Fruit fly (Drosophila melanogaster) whole organism, embryonic: ENCODE results near the gene CG43630.
A peak's percentile ranks its signal among the peaks of the same experiment; 100 is the strongest.

Source experiments
- CG10209 ChIP-seq: fragments of 200-800 bp; sonication (Bioruptor generic); optimal IDR thresholded peaks from 3 replicates; lab custom pipeline; 2017; ENCODE audit warnings: missing biosample characterization, mild to moderate bottlenecking, missing genetic modification characterization, missing genetic modification reagents
- CG10462 ChIP-seq: fragments of 200-800 bp; sonication (Bioruptor generic); optimal IDR thresholded peaks from 2 replicates; lab custom pipeline; 2016; ENCODE audit warnings: missing biosample characterization, missing genetic modification characterization
- CG11456 ChIP-seq: fragments of 200-800 bp; sonication (Bioruptor generic); IDR thresholded peaks from 3 replicates; pipeline ENCODE4 v1.3.6; 2022; ENCODE audit warnings: missing biosample characterization, missing genetic modification characterization
- CG13775 ChIP-seq: fragments of 200-800 bp; sonication (Bioruptor generic); optimal IDR thresholded peaks from 3 replicates; lab custom pipeline; 2017; ENCODE audit warnings: missing biosample characterization, mild to moderate bottlenecking, missing genetic modification characterization
- CG1647 ChIP-seq: fragments of 200-800 bp; sonication (Bioruptor generic); optimal IDR thresholded peaks from 3 replicates; lab custom pipeline; 2016; ENCODE audit warnings: missing biosample characterization, missing genetic modification characterization
- CG18476 ChIP-seq: fragments of 200-800 bp; sonication (Bioruptor generic); optimal IDR thresholded peaks from 2 replicates; lab custom pipeline; 2016; ENCODE audit warnings: missing biosample characterization, mild to moderate bottlenecking, missing genetic modification characterization
- CG2120 ChIP-seq: fragments of 200-800 bp; sonication (Bioruptor generic); optimal IDR thresholded peaks from 3 replicates; lab custom pipeline; 2016; ENCODE audit warnings: missing biosample characterization, missing genetic modification characterization
- CG31388 ChIP-seq: fragments of 200-800 bp; sonication (Bioruptor generic); optimal IDR thresholded peaks from 2 replicates; lab custom pipeline; 2016; ENCODE audit warnings: missing biosample characterization, missing genetic modification characterization
- CG6272 ChIP-seq: fragments of 200-800 bp; sonication (Bioruptor generic); IDR thresholded peaks from 2 replicates; pipeline ENCODE4 v1.3.6; 2022; ENCODE audit warnings: missing biosample characterization, missing genetic modification characterization
- CG7987 ChIP-seq: fragments of 200-800 bp; sonication (Bioruptor generic); optimal IDR thresholded peaks from 2 replicates; lab custom pipeline; 2018; ENCODE audit warnings: missing biosample characterization, mild to moderate bottlenecking, missing genetic modification characterization, moderate library complexity
- D19A ChIP-seq: fragments of 200-800 bp; optimal IDR thresholded peaks from 3 replicates; lab custom pipeline; 2019; ENCODE audit warnings: missing biosample characterization, mild to moderate bottlenecking, missing genetic modification characterization, moderate library complexity
- Doc2 ChIP-seq: fragments of 200-800 bp; sonication (Bioruptor generic); IDR thresholded peaks from 2 replicates; pipeline ENCODE4 v1.3.6; 2022; ENCODE audit warnings: missing biosample characterization, missing genetic modification characterization
- Drgx ChIP-seq: fragments of 200-800 bp; sonication (Bioruptor generic); IDR thresholded peaks from 2 replicates; pipeline ENCODE4 v1.3.6; 2022; ENCODE audit warnings: missing biosample characterization, missing genetic modification characterization
- Gug ChIP-seq: fragments of 200-800 bp; sonication (Bioruptor generic); IDR thresholded peaks from 4 replicates; pipeline ENCODE4 v1.3.6; 2022; ENCODE audit warnings: missing biosample characterization, missing genetic modification characterization
- HHEX ChIP-seq: fragments of 200-800 bp; sonication (Bioruptor generic); optimal IDR thresholded peaks from 3 replicates; lab custom pipeline; 2017; ENCODE audit warnings: missing biosample characterization, mild to moderate bottlenecking, missing genetic modification characterization, missing genetic modification reagents
- Hand ChIP-seq: fragments of 200-800 bp; sonication (Bioruptor generic); optimal IDR thresholded peaks from 2 replicates; lab custom pipeline; 2017; ENCODE audit warnings: mild to moderate bottlenecking, missing biosample characterization, missing genetic modification reagents, missing genetic modification characterization
- HmgZ ChIP-seq: fragments of 200-800 bp; sonication (Bioruptor generic); optimal IDR thresholded peaks from 2 replicates; lab custom pipeline; 2018; ENCODE audit warnings: missing biosample characterization, mild to moderate bottlenecking, missing genetic modification characterization
- Hmr ChIP-seq: fragments of 200-800 bp; sonication (Bioruptor generic); optimal IDR thresholded peaks from 3 replicates; lab custom pipeline; 2017; ENCODE audit warnings: mild to moderate bottlenecking, missing biosample characterization, missing genetic modification reagents, missing genetic modification characterization
- Meics ChIP-seq: fragments of 200-800 bp; sonication (Bioruptor generic); optimal IDR thresholded peaks from 2 replicates; lab custom pipeline; 2017; ENCODE audit warnings: missing biosample characterization, mild to moderate bottlenecking, missing genetic modification characterization
- NK7.1 ChIP-seq: fragments of 200-800 bp; sonication (Bioruptor generic); optimal IDR thresholded peaks from 3 replicates; lab custom pipeline; 2016; ENCODE audit warnings: missing biosample characterization, missing genetic modification characterization
- Opbp ChIP-seq: fragments of 200-800 bp; sonication (Bioruptor generic); IDR thresholded peaks from 3 replicates; pipeline ENCODE4 v1.3.6; 2022; ENCODE audit warnings: missing biosample characterization, missing genetic modification characterization; ENCODE audit not compliant: partially characterized antibody
- Ptx1 ChIP-seq: fragments of 200-800 bp; sonication (Bioruptor generic); IDR thresholded peaks from 2 replicates; pipeline ENCODE4 v1.3.6; 2022; ENCODE audit warnings: missing biosample characterization, missing genetic modification characterization
- Sin3A ChIP-seq: fragments of >200 bp; optimal IDR thresholded peaks from 2 replicates; lab custom pipeline; 2018
- Sox100B ChIP-seq: fragments of 200-800 bp; sonication (Bioruptor generic); optimal IDR thresholded peaks from 3 replicates; lab custom pipeline; 2018; ENCODE audit warnings: missing biosample characterization, mild to moderate bottlenecking, missing genetic modification characterization
- amos ChIP-seq: fragments of 200-800 bp; sonication (Bioruptor generic); IDR thresholded peaks from 2 replicates; pipeline ENCODE4 v1.3.6; 2022; ENCODE audit warnings: missing biosample characterization, missing genetic modification characterization; ENCODE audit not compliant: partially characterized antibody
- ara ChIP-seq: fragments of 200-800 bp; sonication (Bioruptor generic); IDR thresholded peaks from 2 replicates; pipeline ENCODE4 v1.3.6; 2022; ENCODE audit warnings: missing biosample characterization, missing genetic modification characterization
- bbx ChIP-seq: fragments of 200-800 bp; sonication (Bioruptor generic); IDR thresholded peaks from 2 replicates; pipeline ENCODE4 v1.3.6; 2022; ENCODE audit warnings: missing biosample characterization, missing genetic modification characterization; ENCODE audit not compliant: partially characterized antibody
- cg ChIP-seq: fragments of 200-800 bp; sonication (Bioruptor generic); optimal IDR thresholded peaks from 3 replicates; lab custom pipeline; 2019; ENCODE audit warnings: missing biosample characterization, mild to moderate bottlenecking, missing genetic modification characterization, moderate library complexity
- chm ChIP-seq: fragments of 200-800 bp; sonication (Bioruptor generic); IDR thresholded peaks from 2 replicates; pipeline ENCODE4 v1.3.6; 2022; ENCODE audit warnings: missing biosample characterization, missing genetic modification characterization
- crol ChIP-seq: fragments of 200-800 bp; sonication (Bioruptor generic); IDR thresholded peaks from 2 replicates; pipeline ENCODE4 v1.3.6; 2022; ENCODE audit warnings: missing biosample characterization, missing genetic modification characterization
- cwo ChIP-seq: fragments of 200-800 bp; sonication (Bioruptor generic); optimal IDR thresholded peaks from 3 replicates; lab custom pipeline; 2017; ENCODE audit warnings: missing biosample characterization, missing genetic modification characterization, mild to moderate bottlenecking, moderate library complexity, missing genetic modification reagents
- dati ChIP-seq: fragments of 200-800 bp; sonication (Bioruptor generic); IDR thresholded peaks from 2 replicates; pipeline ENCODE4 v1.3.6; 2022; ENCODE audit warnings: missing biosample characterization, missing genetic modification characterization
- exex ChIP-seq: fragments of 200-800 bp; sonication (Bioruptor generic); optimal IDR thresholded peaks from 4 replicates; lab custom pipeline; 2018; ENCODE audit warnings: missing biosample characterization, mild to moderate bottlenecking, missing genetic modification characterization, moderate library complexity
- fd102C ChIP-seq: fragments of 200-800 bp; sonication (Bioruptor generic); optimal IDR thresholded peaks from 2 replicates; lab custom pipeline; 2018; ENCODE audit warnings: missing biosample characterization, mild to moderate bottlenecking, missing genetic modification characterization, moderate library complexity
- fd64A ChIP-seq: fragments of 200-800 bp; sonication (Bioruptor generic); optimal IDR thresholded peaks from 3 replicates; lab custom pipeline; 2018; ENCODE audit warnings: missing biosample characterization, mild to moderate bottlenecking, missing genetic modification characterization
- gcm ChIP-seq: fragments of 200-800 bp; sonication (Bioruptor generic); optimal IDR thresholded peaks from 2 replicates; lab custom pipeline; 2019; ENCODE audit warnings: missing biosample characterization, mild to moderate bottlenecking, missing genetic modification characterization, moderate library complexity
- ham ChIP-seq: fragments of 200-800 bp; sonication (Bioruptor generic); IDR thresholded peaks from 2 replicates; pipeline ENCODE4 v1.3.6; 2022; ENCODE audit warnings: missing biosample characterization, missing genetic modification characterization
- her ChIP-seq: fragments of 200-800 bp; sonication (Bioruptor generic); optimal IDR thresholded peaks from 2 replicates; lab custom pipeline; 2016; ENCODE audit warnings: missing biosample characterization, missing genetic modification characterization
- jigr1 ChIP-seq: fragments of 200-800 bp; sonication (Bioruptor generic); IDR thresholded peaks from 3 replicates; pipeline ENCODE4 v1.3.6; 2022; ENCODE audit warnings: missing biosample characterization, missing genetic modification characterization
- lola ChIP-seq, 3 experiments: fragments of >200 bp in 2 of 3; fragments of 200-800 bp in 1 of 3; sonication (Bioruptor generic) in 1 of 3; optimal IDR thresholded peaks; 2 replicates each; lab custom pipeline; 2017 to 2019; ENCODE audit warnings: missing biosample characterization in 3 of 3, missing genetic modification characterization in 3 of 3, mild to moderate bottlenecking in 1 of 3, moderate library complexity in 1 of 3
- nom ChIP-seq: fragments of 200-800 bp; sonication (Bioruptor generic); optimal IDR thresholded peaks from 2 replicates; lab custom pipeline; 2017; ENCODE audit warnings: missing biosample characterization, missing genetic modification characterization, mild to moderate bottlenecking, moderate library complexity, missing genetic modification reagents
- org-1 ChIP-seq: fragments of 200-800 bp; sonication (Bioruptor generic); optimal IDR thresholded peaks from 2 replicates; lab custom pipeline; 2017; ENCODE audit warnings: missing biosample characterization, missing genetic modification characterization
- pros ChIP-seq: fragments of 200-800 bp; sonication (Bioruptor generic); optimal IDR thresholded peaks from 3 replicates; lab custom pipeline; 2019; ENCODE audit warnings: missing biosample characterization, mild to moderate bottlenecking, missing genetic modification characterization, moderate library complexity
- sna ChIP-seq: fragments of 200-800 bp; sonication (Bioruptor generic); IDR thresholded peaks from 2 replicates; pipeline ENCODE4 v1.3.6; 2022; ENCODE audit warnings: missing biosample characterization, missing genetic modification characterization; ENCODE audit not compliant: partially characterized antibody
- tup ChIP-seq: fragments of 200-800 bp; sonication (Bioruptor generic); optimal IDR thresholded peaks from 2 replicates; lab custom pipeline; 2016; ENCODE audit warnings: missing biosample characterization, mild to moderate bottlenecking, missing genetic modification characterization, moderate library complexity
- zen2 ChIP-seq: fragments of 200-800 bp; sonication (Bioruptor generic); IDR thresholded peaks from 3 replicates; pipeline ENCODE4 v1.3.6; 2022; ENCODE audit warnings: missing biosample characterization, missing genetic modification characterization; ENCODE audit not compliant: partially characterized antibody

CG43630 gene

dm6 chr3R:12720344-12721200 is 44.5 kb upstream of the CG43630 start (continued):
- TF ChIP-seq crol (no peak), D19A (tag; lab: Kevin White, UChicago) (peak; percentile 5), CG7987 (GFP tag; lab: Kevin White, UChicago) (peak; percentile 50), sna (GFP tag; lab: Robert Waterston, UW) (no peak), amos (GFP tag; lab: Robert Waterston, UW) (no peak), Hmr (GFP tag; lab: Kevin White, UChicago) (peak; percentile 10), cwo (GFP tag; lab: Kevin White, UChicago) (peak; percentile 22), exex (tag; lab: Kevin White, UChicago) (peak; percentile 98), Meics (peak; percentile 8), tup (GFP tag; lab: Kevin White, UChicago) (no peak), Drgx (GFP tag; lab: Robert Waterston, UW) (0 out of 2 replicates have a peak, but pooled peaks have one; percentile 5), CG10462 (GFP tag; lab: Kevin White, UChicago) (no peak), her (GFP tag; lab: Kevin White, UChicago) (no peak)
- TF ChIP-seq, all 482 proteins: peak for 29

DNA sequence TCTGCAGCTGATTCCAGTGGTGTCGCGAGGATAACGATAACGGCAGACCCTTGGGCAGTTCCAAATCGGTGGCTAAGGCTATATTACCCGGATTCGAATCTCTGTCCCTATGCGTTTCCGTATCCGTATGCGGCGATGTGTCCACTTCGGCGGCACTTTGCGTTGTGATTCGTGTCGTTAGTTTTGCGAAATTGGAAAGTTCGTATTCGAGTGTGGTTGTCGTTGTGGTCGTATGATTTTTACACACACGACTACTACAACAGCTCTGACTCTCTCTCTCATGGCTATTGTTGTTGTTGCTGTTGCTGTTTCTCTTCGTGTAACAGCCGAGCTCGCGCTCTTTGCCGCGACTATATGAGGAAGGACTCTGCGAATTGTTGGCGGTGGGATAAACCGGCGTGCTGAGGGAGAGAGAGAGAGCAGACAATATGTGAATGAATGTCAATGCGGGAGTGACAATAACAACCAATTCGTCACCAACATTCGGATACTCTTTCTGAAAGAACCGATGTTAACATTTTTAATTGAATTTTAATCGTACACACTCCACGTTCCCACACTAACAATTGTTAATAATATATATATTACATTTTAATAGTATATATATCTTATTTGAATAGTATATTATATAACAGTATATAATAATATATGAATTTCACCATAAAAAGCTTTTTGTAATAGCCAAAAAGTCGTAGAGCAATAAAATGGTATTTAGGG is 43.7 kb upstream of the CG43630 start:
- TF ChIP-seq Hand (no peak), HmgZ (tag; lab: Kevin White, UChicago) (peak; percentile 16), cg (peak; percentile 67), ham (no peak), nom (peak; percentile 71), CG10209 (GFP tag; lab: Kevin White, UChicago) (peak; percentile 2), Sox100B (GFP tag; lab: Kevin White, UChicago) (peak; percentile 52), bbx (GFP tag; lab: Robert Waterston, UW) (no peak; the same call in 1 of the 2 replicates), Ptx1 (GFP tag; lab: Robert Waterston, UW) (peak; percentile 13; the same call in 1 of the 2 replicates), CG2120 (GFP tag; lab: Kevin White, UChicago) (no peak), CG1647 (GFP tag; lab: Kevin White, UChicago) (no peak), CG18476 (GFP tag; lab: Kevin White, UChicago) (no peak), CG13775 (no peak), chm (GFP tag; lab: Robert Waterston, UW) (no peak), CG11456 (no peak), Gug (GFP tag; lab: Robert Waterston, UW) (no peak), pros (GFP tag; lab: Kevin White, UChicago) (no peak), HHEX (GFP tag; lab: Kevin White, UChicago) (no peak), Sin3A (lab: Kevin White, UChicago) (no peak), CG6272 (GFP tag; lab: Robert Waterston, UW) (no peak), ara (GFP tag; lab: Robert Waterston, UW) (no peak), org-1 (GFP tag; lab: Kevin White, UChicago) (peak; percentile 18), jigr1 (GFP tag; lab: Robert Waterston, UW) (no peak), zen2 (GFP tag; lab: Robert Waterston, UW) (no peak), fd102C (GFP tag; lab: Kevin White, UChicago) (no peak), NK7.1 (GFP tag; lab: Kevin White, UChicago) (no peak), Doc2 (GFP tag; lab: Robert Waterston, UW) (no peak), gcm (GFP tag; lab: Kevin White, UChicago) (peak; percentile 29), dati (GFP tag; lab: Robert Waterston, UW) (no peak), Opbp (no peak), lola (GFP tag; optimal IDR thresholded peaks at IDR 0.05; lab: Kevin White, UChicago) (peak in 1 of 3 experiments; percentile 12), CG31388 (GFP tag; lab: Kevin White, UChicago) (no peak), fd64A (GFP tag; lab: Kevin White, UChicago) (no peak)
